Worm (Caenorhabditis elegans) whole organism, L2 larva: ENCODE results near the gene gur-4.

Source experiments
- C34F6.9 ChIP-seq: fragments of 150-350 bp; optimal IDR thresholded peaks from 2 replicates; lab custom pipeline; 2014; ENCODE audit warnings: missing biosample characterization, missing genetic modification characterization
- R02D3.7 ChIP-seq: fragments of 150-350 bp; optimal IDR thresholded peaks from 2 replicates; lab custom pipeline; 2014; ENCODE audit warnings: missing biosample characterization, missing genetic modification characterization
- Y55F3AM.14 ChIP-seq: fragments of 200-800 bp; sonication (Bioruptor generic); optimal IDR thresholded peaks from 2 replicates; lab custom pipeline; 2018; ENCODE audit warnings: mild to moderate bottlenecking, missing genetic modification characterization, missing compliant biosample characterization
- ZK546.5 ChIP-seq: sonication (generic microtip); optimal IDR thresholded peaks from 2 replicates; lab custom pipeline; 2017; ENCODE audit warnings: missing biosample characterization, missing genetic modification characterization
- aly-2 ChIP-seq: fragments of 150-350 bp; optimal IDR thresholded peaks from 2 replicates; lab custom pipeline; 2014; ENCODE audit warnings: missing biosample characterization, missing genetic modification characterization
- ama-1 ChIP-seq: fragments of 150-350 bp; optimal IDR thresholded peaks from 2 replicates; lab custom pipeline; 2018; ENCODE audit warnings: inconsistent platforms
- blmp-1 ChIP-seq: sonication (generic microtip); optimal IDR thresholded peaks from 2 replicates; lab custom pipeline; 2017; ENCODE audit warnings: missing genetic modification characterization, mild to moderate bottlenecking, missing compliant biosample characterization, antibody characterized with exemption, moderate library complexity; ENCODE audit not compliant: insufficient read depth
- ceh-16 ChIP-seq: fragments of 150-350 bp; optimal IDR thresholded peaks from 2 replicates; lab custom pipeline; 2014; ENCODE audit warnings: missing biosample characterization, missing genetic modification characterization
- ceh-82 ChIP-seq: fragments of 150-350 bp; optimal IDR thresholded peaks from 2 replicates; lab custom pipeline; 2014; ENCODE audit warnings: missing biosample characterization, missing genetic modification characterization
- crh-2 ChIP-seq: sonication (generic microtip); optimal IDR thresholded peaks from 2 replicates; lab custom pipeline; 2017; ENCODE audit warnings: missing biosample characterization, missing genetic modification characterization
- elt-1 ChIP-seq: fragments of 150-350 bp; optimal IDR thresholded peaks from 2 replicates; lab custom pipeline; 2014; ENCODE audit warnings: missing biosample characterization, missing genetic modification characterization
- elt-3 ChIP-seq: sonication (generic microtip); optimal IDR thresholded peaks from 2 replicates; lab custom pipeline; 2017; ENCODE audit warnings: missing biosample characterization, missing genetic modification characterization
- fos-1 ChIP-seq: fragments of 150-350 bp; optimal IDR thresholded peaks from 2 replicates; lab custom pipeline; 2014; ENCODE audit warnings: missing biosample characterization, missing genetic modification characterization
- gmeb-1 ChIP-seq: fragments of 150-350 bp; optimal IDR thresholded peaks from 2 replicates; lab custom pipeline; 2014; ENCODE audit warnings: missing biosample characterization, missing genetic modification characterization
- lin-11 ChIP-seq: fragments of 150-350 bp; sonication (generic microtip); optimal IDR thresholded peaks from 2 replicates; lab custom pipeline; 2014; ENCODE audit warnings: missing biosample characterization, missing genetic modification characterization, inconsistent platforms, mixed read lengths
- lsy-2 ChIP-seq, 2 experiments: fragments of 150-350 bp in 1 of 2; sonication (generic microtip) in 1 of 2; optimal IDR thresholded peaks; 2 replicates each; lab custom pipeline; 2014 to 2017; ENCODE audit warnings: missing biosample characterization in 2 of 2, missing genetic modification characterization in 2 of 2
- mab-5 ChIP-seq: fragments of 150-350 bp; optimal IDR thresholded peaks from 2 replicates; lab custom pipeline; 2014; ENCODE audit warnings: missing biosample characterization, missing genetic modification characterization
- mbf-1 ChIP-seq: sonication (generic microtip); optimal IDR thresholded peaks from 2 replicates; lab custom pipeline; 2017; ENCODE audit warnings: missing biosample characterization, missing genetic modification characterization
- mdl-1 ChIP-seq, 2 experiments: fragments of 150-350 bp in 1 of 2; sonication (generic microtip) in 1 of 2; optimal IDR thresholded peaks; 2 replicates each; lab custom pipeline; 2017; ENCODE audit warnings: missing biosample characterization in 2 of 2, missing genetic modification characterization in 2 of 2
- nhr-12 ChIP-seq: fragments of 150-350 bp; optimal IDR thresholded peaks from 2 replicates; lab custom pipeline; 2014; ENCODE audit warnings: missing biosample characterization, missing genetic modification characterization
- nhr-129 ChIP-seq: fragments of 150-350 bp; optimal IDR thresholded peaks from 2 replicates; lab custom pipeline; 2014; ENCODE audit warnings: missing biosample characterization, missing genetic modification characterization
- nhr-21 ChIP-seq: fragments of 150-350 bp; optimal IDR thresholded peaks from 2 replicates; lab custom pipeline; 2014; ENCODE audit warnings: missing biosample characterization, missing genetic modification characterization
- nhr-237 ChIP-seq: fragments of 150-350 bp; optimal IDR thresholded peaks from 2 replicates; lab custom pipeline; 2014; ENCODE audit warnings: missing biosample characterization, missing genetic modification characterization
- nhr-25 ChIP-seq: fragments of 150-350 bp; sonication (generic microtip); optimal IDR thresholded peaks from 3 replicates; lab custom pipeline; 2014; ENCODE audit warnings: missing biosample characterization, missing genetic modification characterization
- nhr-77 ChIP-seq: fragments of 150-350 bp; optimal IDR thresholded peaks from 2 replicates; lab custom pipeline; 2014; ENCODE audit warnings: missing biosample characterization, missing genetic modification characterization
- peb-1 ChIP-seq: fragments of 150-350 bp; optimal IDR thresholded peaks from 2 replicates; lab custom pipeline; 2014; ENCODE audit warnings: missing biosample characterization, missing genetic modification characterization
- sem-4 ChIP-seq: fragments of 150-350 bp; optimal IDR thresholded peaks from 2 replicates; lab custom pipeline; 2014; ENCODE audit warnings: missing biosample characterization, missing genetic modification reagents, missing genetic modification characterization
- skn-1 ChIP-seq: sonication (generic microtip); optimal IDR thresholded peaks from 2 replicates; lab custom pipeline; 2017; ENCODE audit warnings: missing biosample characterization, missing genetic modification characterization
- sma-3 ChIP-seq: sonication (generic microtip); optimal IDR thresholded peaks from 2 replicates; lab custom pipeline; 2016; ENCODE audit warnings: missing genetic modification reagents, missing genetic modification characterization, missing compliant biosample characterization
- sma-9 ChIP-seq, 2 experiments: fragments of 150-350 bp in 1 of 2; sonication (generic microtip) in 1 of 2; optimal IDR thresholded peaks; 2 replicates each; lab custom pipeline; 2014 to 2016; ENCODE audit warnings: missing genetic modification characterization in 2 of 2, mild to moderate bottlenecking in 1 of 2, missing biosample characterization in 1 of 2, missing compliant biosample characterization in 1 of 2, missing genetic modification reagents in 1 of 2, moderate library complexity in 1 of 2
- snpc-4 ChIP-seq: fragments of 150-350 bp; optimal IDR thresholded peaks from 2 replicates; lab custom pipeline; 2014; ENCODE audit warnings: missing biosample characterization, missing genetic modification characterization
- unc-39 ChIP-seq: fragments of 150-350 bp; optimal IDR thresholded peaks from 2 replicates; lab custom pipeline; 2014; ENCODE audit warnings: missing biosample characterization, missing genetic modification characterization
- unc-55 ChIP-seq: fragments of 150-350 bp; sonication (generic microtip); optimal IDR thresholded peaks from 3 replicates; lab custom pipeline; 2014; ENCODE audit warnings: missing biosample characterization, missing genetic modification reagents, missing genetic modification characterization
- unc-62 ChIP-seq: fragments of 150-350 bp; optimal IDR thresholded peaks from 2 replicates; lab custom pipeline; 2014; ENCODE audit warnings: missing biosample characterization, missing genetic modification reagents, missing genetic modification characterization
- zag-1 ChIP-seq: fragments of 150-350 bp; optimal IDR thresholded peaks from 2 replicates; lab custom pipeline; 2014; ENCODE audit warnings: missing biosample characterization, missing genetic modification characterization
- ztf-1 ChIP-seq: fragments of 200-800 bp; sonication (Bioruptor generic); conservative IDR thresholded peaks from 2 replicates; pipeline ENCODE4 v1.3.6; 2022; ENCODE audit warnings: missing genetic modification characterization, missing compliant biosample characterization
- ztf-11 ChIP-seq: sonication (generic microtip); optimal IDR thresholded peaks from 2 replicates; lab custom pipeline; 2017; ENCODE audit warnings: missing biosample characterization, missing genetic modification characterization
- ztf-4 ChIP-seq: fragments of 150-350 bp; optimal IDR thresholded peaks from 2 replicates; lab custom pipeline; 2014; ENCODE audit warnings: missing biosample characterization, missing genetic modification characterization

Gene gur-4

DNA sequence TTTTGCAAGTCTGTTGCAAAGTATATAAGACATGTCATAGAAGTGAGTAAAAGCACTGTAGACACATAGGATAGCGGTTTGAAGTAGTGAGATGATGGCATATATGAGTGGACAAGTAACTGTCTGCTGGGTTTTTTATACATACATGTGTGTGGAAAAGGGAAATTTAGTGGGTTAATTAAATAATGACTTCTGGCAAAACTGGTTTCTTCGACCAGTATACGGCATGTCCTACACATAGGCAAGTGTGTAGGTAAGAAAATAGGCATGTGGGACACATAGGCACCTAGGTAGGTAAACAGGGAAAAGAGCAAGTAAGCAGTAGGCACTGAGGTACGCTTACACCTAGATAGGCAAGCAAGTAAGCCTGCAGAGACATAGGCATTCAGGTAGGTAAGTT is 10.0 kb upstream of the gur-4 start, which contains the start of gene col-87:
col-87 (minus strand) TSS at position 101 of the 400 bp plus-strand sequence.
- TF ChIP-seq gmeb-1 (tag; lab: Kevin White, UChicago) (no peak), nhr-21 (tag; lab: Kevin White, UChicago) (no peak), mbf-1 (tag; lab: Kevin White, UChicago) (no peak), nhr-25 (no peak), elt-1 (tag; lab: Kevin White, UChicago) (no peak), lin-11 (tag; lab: Kevin White, UChicago) (no peak), elt-3 (tag; lab: Kevin White, UChicago) (no peak), C34F6.9 (tag; lab: Kevin White, UChicago) (no peak), snpc-4 (no peak), nhr-77 (tag; lab: Kevin White, UChicago) (no peak), blmp-1 (tag; lab: Kevin White, UChicago) (no peak), ama-1 (no peak), ztf-4 (tag; lab: Kevin White, UChicago) (no peak), fos-1 (no peak), ztf-1 (GFP tag; lab: Robert Waterston, UW) (no peak), R02D3.7 (tag; lab: Kevin White, UChicago) (no peak), unc-55 (GFP tag; lab: Kevin White, UChicago) (no peak), nhr-12 (tag; lab: Kevin White, UChicago) (no peak), aly-2 (no peak), mdl-1 (tag; optimal IDR thresholded peaks at IDR 0.05; lab: Kevin White, UChicago) (no peak)

DNA sequence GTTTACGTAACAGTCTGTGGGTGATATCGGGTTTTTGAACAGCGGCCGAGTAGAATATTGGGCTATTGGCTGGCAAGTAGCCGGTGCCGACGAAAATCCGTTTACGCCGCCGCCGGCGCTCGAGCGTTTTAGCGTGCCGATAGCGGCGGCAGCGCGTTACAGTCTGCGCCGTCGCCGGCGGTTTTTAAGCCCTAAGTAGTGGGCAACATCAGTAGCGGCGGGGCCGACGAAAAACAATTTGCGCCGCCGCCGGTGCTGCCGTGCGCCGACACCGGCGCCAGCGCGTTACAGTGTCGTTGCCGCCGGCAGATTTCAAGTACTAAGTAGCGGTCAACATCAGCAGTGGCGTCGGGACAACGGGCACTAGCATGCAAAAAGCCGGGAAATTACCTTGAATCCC is 8.7 kb upstream of the gur-4 start:
- TF ChIP-seq skn-1 (tag; lab: Kevin White, UChicago) (no peak), nhr-237 (tag; lab: Kevin White, UChicago) (no peak), aly-2 (no peak), ZK546.5 (tag; lab: Kevin White, UChicago) (no peak), Y55F3AM.14 (GFP tag; lab: Kevin White, UChicago) (no peak), sma-9 (GFP tag; optimal IDR thresholded peaks at IDR 0.05; lab: Kevin White, UChicago) (no peak), sma-9 (tag; optimal IDR thresholded peaks at IDR 0.05; lab: Kevin White, UChicago) (no peak), mbf-1 (tag; lab: Kevin White, UChicago) (no peak), lsy-2 (tag; optimal IDR thresholded peaks at IDR 0.05; lab: Kevin White, UChicago) (no peak), unc-39 (tag; lab: Kevin White, UChicago) (no peak), ztf-11 (tag; lab: Kevin White, UChicago) (no peak), elt-3 (tag; lab: Kevin White, UChicago) (no peak)

DNA sequence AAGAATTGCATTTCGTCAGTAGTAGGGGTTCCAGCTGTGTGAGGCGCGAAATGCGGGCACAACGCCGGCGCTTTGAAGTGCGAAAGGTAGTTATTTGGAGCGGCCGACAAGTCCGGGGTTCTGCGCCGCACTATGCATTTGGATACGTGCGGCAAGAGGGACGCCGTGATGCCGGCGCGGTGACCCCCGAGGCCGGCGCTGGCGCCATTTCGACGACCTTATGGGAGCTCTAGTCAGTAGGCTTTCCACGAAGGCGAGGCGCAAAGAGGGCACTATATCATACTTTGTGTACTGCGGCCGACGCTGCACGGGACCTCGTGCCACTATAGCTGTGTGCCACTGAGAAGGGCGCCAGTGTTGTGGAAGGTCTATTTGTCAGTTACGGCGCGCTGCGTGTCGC is 7.8 kb upstream of the gur-4 start:
- TF ChIP-seq ceh-16 (tag; lab: Kevin White, UChicago) (no peak), unc-62 (GFP tag; lab: Kevin White, UChicago) (no peak), nhr-21 (tag; lab: Kevin White, UChicago) (no peak), blmp-1 (tag; lab: Kevin White, UChicago) (no peak), ceh-82 (tag; lab: Kevin White, UChicago) (no peak), sma-3 (GFP tag; lab: Kevin White, UChicago) (no peak), ztf-1 (GFP tag; lab: Robert Waterston, UW) (no peak), elt-1 (tag; lab: Kevin White, UChicago) (no peak), nhr-129 (tag; lab: Kevin White, UChicago) (no peak)

DNA sequence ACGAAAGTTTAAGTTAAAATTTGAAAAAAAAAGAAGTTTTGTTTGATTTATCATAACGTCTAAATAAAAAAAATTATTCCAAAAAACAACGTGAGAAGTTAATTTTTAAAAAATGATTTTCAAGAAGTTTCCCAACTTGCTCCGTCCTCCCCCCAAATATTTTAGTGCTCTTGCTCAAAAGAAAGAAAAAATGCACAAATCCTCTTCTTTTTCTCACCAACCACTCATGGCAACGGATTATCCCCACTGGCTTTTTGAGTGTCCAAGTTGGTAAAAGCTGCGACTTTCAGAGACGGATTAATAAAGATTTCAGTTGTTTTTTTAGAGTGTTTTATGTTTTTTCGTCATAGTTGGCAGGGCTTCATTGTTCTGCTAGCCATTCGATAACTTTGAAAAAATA is 7.1 kb upstream of the gur-4 start, which contains the start of gene Y39G8C.2:
Y39G8C.2 (minus strand) TSS at position 101 of the 400 bp plus-strand sequence.
- no peak for TF ChIP-seq zag-1 (tag; lab: Kevin White, UChicago)
- TF ChIP-seq mab-5 (tag; lab: Kevin White, UChicago) = no peak
- TF ChIP-seq nhr-12 (tag; lab: Kevin White, UChicago) = no peak
- no peak for TF ChIP-seq crh-2
- no peak for TF ChIP-seq sem-4 (tag; lab: Kevin White, UChicago)
- TF ChIP-seq fos-1 = no peak
- TF ChIP-seq peb-1 (tag; lab: Kevin White, UChicago) = no peak
